Fruit fly (Drosophila melanogaster): ENCODE results near the gene CG13081.
A peak's percentile ranks its signal among the peaks of the same experiment; 100 is the strongest.

Gene CG13081

DNA sequence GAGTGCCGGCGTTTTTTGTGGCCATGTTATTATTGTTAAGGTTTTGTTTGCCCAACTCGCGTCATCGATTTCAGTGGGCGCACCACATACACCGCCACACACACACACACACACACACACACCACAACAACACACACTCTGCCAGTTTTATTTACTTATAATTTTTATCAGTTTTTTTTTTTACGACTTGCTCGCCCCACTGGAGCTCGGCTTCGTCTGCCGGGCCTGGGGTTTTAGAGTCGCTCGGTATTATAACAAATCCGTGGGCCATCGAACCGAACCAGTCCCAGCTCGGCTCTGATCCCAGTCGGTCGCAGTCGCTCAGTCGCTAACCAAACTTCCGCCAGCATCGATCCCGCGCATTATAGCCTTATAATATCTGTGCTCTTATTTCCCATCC is 9.0 kb downstream of the CG13081 start:
- TF ChIP-seq CG31627 (GFP tag; optimal IDR thresholded peaks at IDR 0.05) (no peak), svp (GFP tag) (peak; percentile 91), lz (GFP tag; optimal IDR thresholded peaks at IDR 0.05) (no peak), CG8119 (GFP tag; IDR thresholded peaks at IDR 0.05) (peak; percentile 60; the same call in 2 of the 3 replicates), CG11762 (GFP tag; optimal IDR thresholded peaks at IDR 0.05; ENCODE audit: insufficient read depth) (no peak), Sox102F (GFP tag; optimal IDR thresholded peaks at IDR 0.05) (peak; percentile 48), Smox (GFP tag; optimal IDR thresholded peaks at IDR 0.05) (peak; percentile 40), Eip75B (GFP tag; optimal IDR thresholded peaks at IDR 0.05) (peak; percentile 68), CG6854 (GFP tag; optimal IDR thresholded peaks at IDR 0.05) (peak; percentile 74), CG6163 (GFP tag; IDR thresholded peaks at IDR 0.05) (no peak), Eip78C (GFP tag) (peak; percentile 71), CG16779 (tag; optimal IDR thresholded peaks at IDR 0.05) (no peak), vri (GFP tag; optimal IDR thresholded peaks at IDR 0.05) (peak; percentile 71), Sox14 (GFP tag; optimal IDR thresholded peaks at IDR 0.05) (no peak), fkh (GFP tag; optimal IDR thresholded peaks at IDR 0.05) (peak; percentile 93), Blimp-1 (GFP tag; optimal IDR thresholded peaks at IDR 0.05) (peak; percentile 32), CG6792 (GFP tag; optimal IDR thresholded peaks at IDR 0.05) (peak; percentile 12), Ets96B (tag; optimal IDR thresholded peaks at IDR 0.05) (no peak), Lpt (GFP tag; optimal IDR thresholded peaks at IDR 0.05) (peak; percentile 50), CG3032 (tag; optimal IDR thresholded peaks at IDR 0.05) (no peak), cyc (GFP tag; optimal IDR thresholded peaks at IDR 0.05) (no peak), CG1621 (tag; optimal IDR thresholded peaks at IDR 0.05) (peak; percentile 69), CG11902 (GFP tag; optimal IDR thresholded peaks at IDR 0.05) (no peak), Hr4 (GFP tag; optimal IDR thresholded peaks at IDR 0.05) (no peak), Met (GFP tag; optimal IDR thresholded peaks at IDR 0.05) (no peak), esn (GFP tag; optimal IDR thresholded peaks at IDR 0.05) (peak; percentile 20), CG9139 (GFP tag; optimal IDR thresholded peaks at IDR 0.05) (peak; percentile 29), CG6808 (GFP tag; optimal IDR thresholded peaks at IDR 0.05) (peak; percentile 70), achi (GFP tag; optimal IDR thresholded peaks at IDR 0.05) (peak; percentile 37)

DNA sequence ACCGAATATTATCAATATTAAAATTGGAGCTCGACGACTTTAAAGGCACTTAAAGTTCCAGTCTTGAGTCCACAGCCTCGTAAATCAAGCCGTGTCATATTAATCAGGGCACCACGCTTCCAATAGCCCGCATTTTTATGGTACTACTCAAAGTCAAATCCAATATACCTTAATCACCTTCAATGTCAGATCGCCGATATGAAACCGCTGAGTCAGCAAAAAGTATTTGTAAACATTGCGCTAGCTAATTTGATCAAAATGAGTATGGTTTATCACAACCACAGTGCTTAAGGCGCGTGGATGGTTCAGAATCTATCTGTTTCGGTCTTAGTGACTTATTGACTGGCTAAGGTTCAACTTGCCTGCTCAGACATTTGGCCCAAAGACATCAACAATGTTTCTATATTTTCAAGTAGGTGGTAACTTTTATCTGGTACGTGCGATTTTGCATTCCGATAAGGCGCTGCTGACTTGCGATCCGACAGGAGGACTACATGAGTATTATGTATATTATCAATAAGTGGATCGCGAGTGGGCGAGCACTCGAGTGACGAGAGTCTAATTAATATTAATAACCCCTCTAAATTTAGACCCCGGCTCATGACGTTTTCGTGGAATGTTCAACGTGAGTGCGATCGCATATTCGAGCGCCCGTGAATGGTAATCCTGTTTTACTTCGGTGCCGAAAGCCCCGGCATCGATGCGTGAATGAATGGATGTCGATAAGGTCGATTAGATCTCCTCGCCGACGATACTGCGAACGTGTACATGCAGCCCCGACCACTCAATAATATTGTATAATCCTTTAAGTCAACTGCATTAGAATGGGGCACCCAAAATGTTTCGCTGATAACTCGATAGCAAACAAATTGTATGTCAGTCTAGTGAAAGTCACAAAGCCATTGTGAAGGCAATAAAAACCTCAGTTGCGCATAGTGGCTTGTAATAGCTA is 22.9 kb downstream of the CG13081 start, which contains the start of gene CG13078:
Gene CG13078, plus strand, starts transcription at position 902 of the 952 bp plus-strand sequence.
- TF ChIP-seq CG6276 (GFP tag; optimal IDR thresholded peaks at IDR 0.05) = no peak

DNA sequence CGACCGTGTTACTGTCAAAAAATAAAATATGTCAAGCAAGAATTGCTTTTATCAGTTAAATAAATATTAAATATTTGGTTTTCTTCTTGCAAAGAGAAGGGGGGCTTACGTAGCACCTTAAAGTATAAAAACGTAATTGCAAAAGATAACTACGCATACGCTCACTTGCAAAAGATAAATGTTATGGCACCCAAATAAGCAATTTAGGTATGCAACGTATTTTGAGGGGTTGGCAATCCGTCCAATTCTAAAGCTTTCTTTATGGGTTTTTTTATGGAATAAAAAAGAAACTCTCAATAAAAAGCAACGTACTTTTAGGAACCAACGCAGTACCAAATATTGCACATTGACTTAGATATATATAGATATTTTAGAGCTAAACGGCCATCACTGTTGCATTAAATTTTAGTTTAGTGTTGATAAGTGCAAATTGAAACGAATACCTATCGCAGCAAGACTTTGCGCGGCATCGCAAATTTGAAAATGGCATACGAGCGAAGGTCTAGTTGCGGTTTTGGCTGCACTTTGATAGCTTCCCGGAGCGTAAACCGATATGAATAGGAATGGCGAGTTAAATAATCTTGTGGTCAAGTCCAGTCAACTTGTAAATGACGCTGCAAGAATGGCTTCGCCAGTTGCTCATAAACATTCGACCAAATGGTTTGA is 25.0 kb downstream of the CG13081 start, which contains the start of gene CG13077:
Gene CG13077, plus strand, starts transcription at position 631 of the 666 bp plus-strand sequence.
- TF ChIP-seq svp (GFP tag) (no peak), dsx (GFP tag; optimal IDR thresholded peaks at IDR 0.05; ENCODE audit: poor library complexity, severe bottlenecking) (no peak), fkh (GFP tag; optimal IDR thresholded peaks at IDR 0.05) (peak; percentile 40), topi (GFP tag; optimal IDR thresholded peaks at IDR 0.05) (no peak), CG8632 (GFP tag; optimal IDR thresholded peaks at IDR 0.05) (no peak), Eip78C (GFP tag) (peak; percentile 38), CG6276 (GFP tag; optimal IDR thresholded peaks at IDR 0.05) (no peak), cyc (GFP tag; optimal IDR thresholded peaks at IDR 0.05) (no peak)
